Worm (Caenorhabditis elegans) whole organism, L3 larva: ENCODE data around the gene osm-3.

Source experiments
- ZK546.5 ChIP-seq: sonication (generic microtip); optimal IDR thresholded peaks from 2 replicates; lab custom pipeline; 2017; ENCODE audit warnings: missing biosample characterization, missing genetic modification characterization
- aly-2 ChIP-seq: fragments of 150-350 bp; optimal IDR thresholded peaks from 2 replicates; lab custom pipeline; 2014; ENCODE audit warnings: missing biosample characterization, missing genetic modification characterization
- ama-1 ChIP-seq: fragments of 150-350 bp; optimal IDR thresholded peaks from 2 replicates; lab custom pipeline; 2018
- ceh-16 ChIP-seq: sonication (generic microtip); optimal IDR thresholded peaks from 2 replicates; lab custom pipeline; 2017; ENCODE audit warnings: missing biosample characterization, missing genetic modification characterization
- ceh-28 ChIP-seq: fragments of 150-350 bp; optimal IDR thresholded peaks from 2 replicates; lab custom pipeline; 2014; ENCODE audit warnings: missing biosample characterization, missing genetic modification reagents, missing genetic modification characterization
- daf-12 ChIP-seq: fragments of 150-350 bp; optimal IDR thresholded peaks from 2 replicates; lab custom pipeline; 2014; ENCODE audit warnings: missing biosample characterization, missing genetic modification reagents, missing genetic modification characterization
- egl-27 ChIP-seq: sonication (generic microtip); optimal IDR thresholded peaks from 4 replicates; lab custom pipeline; 2017; ENCODE audit warnings: missing biosample characterization, missing genetic modification reagents, missing genetic modification characterization
- elt-1 ChIP-seq: fragments of 150-350 bp; optimal IDR thresholded peaks from 2 replicates; lab custom pipeline; 2014; ENCODE audit warnings: missing biosample characterization, missing genetic modification characterization
- elt-2 ChIP-seq: sonication (generic microtip); optimal IDR thresholded peaks from 2 replicates; lab custom pipeline; 2016; ENCODE audit warnings: missing genetic modification reagents, mild to moderate bottlenecking, missing genetic modification characterization, missing compliant biosample characterization
- elt-3 ChIP-seq, 3 experiments: fragments of 150-350 bp in 1 of 3; sonication (generic microtip) in 2 of 3; optimal IDR thresholded peaks; 2 replicates in 2 of 3; 4 replicates in 1 of 3; lab custom pipeline; 2014 to 2017; ENCODE audit warnings: missing biosample characterization in 3 of 3, missing genetic modification characterization in 3 of 3
- eor-1 ChIP-seq, 2 experiments: fragments of 150-350 bp; optimal IDR thresholded peaks; 2 replicates each; lab custom pipeline; 2014 to 2018; ENCODE audit warnings: missing biosample characterization in 2 of 2, missing genetic modification characterization in 2 of 2
- fkh-10 ChIP-seq: sonication (generic microtip); optimal IDR thresholded peaks from 2 replicates; lab custom pipeline; 2017; ENCODE audit warnings: missing biosample characterization, missing genetic modification reagents, missing genetic modification characterization
- hmg-11 ChIP-seq: sonication (generic microtip); optimal IDR thresholded peaks from 2 replicates; lab custom pipeline; 2016; ENCODE audit warnings: missing genetic modification characterization, missing compliant biosample characterization
- jun-1 ChIP-seq: fragments of 150-350 bp; optimal IDR thresholded peaks from 2 replicates; lab custom pipeline; 2014; ENCODE audit warnings: missing biosample characterization, missing genetic modification reagents, missing genetic modification characterization
- lin-15B ChIP-seq: fragments of 150-350 bp; optimal IDR thresholded peaks from 2 replicates; lab custom pipeline; 2014; ENCODE audit warnings: missing biosample characterization, missing genetic modification characterization
- lin-39 ChIP-seq: fragments of 150-350 bp; optimal IDR thresholded peaks from 2 replicates; lab custom pipeline; 2018; ENCODE audit warnings: missing biosample characterization, missing genetic modification reagents, missing genetic modification characterization
- mml-1 ChIP-seq: fragments of 150-350 bp; sonication (generic microtip); optimal IDR thresholded peaks from 3 replicates; lab custom pipeline; 2014; ENCODE audit warnings: missing biosample characterization, missing genetic modification characterization
- nhr-11 ChIP-seq: fragments of 150-350 bp; optimal IDR thresholded peaks from 2 replicates; lab custom pipeline; 2014; ENCODE audit warnings: missing biosample characterization, missing genetic modification characterization
- nhr-12 ChIP-seq: fragments of 150-350 bp; optimal IDR thresholded peaks from 2 replicates; lab custom pipeline; 2014; ENCODE audit warnings: missing biosample characterization, missing genetic modification characterization
- nhr-23 ChIP-seq: fragments of 150-350 bp; optimal IDR thresholded peaks from 2 replicates; lab custom pipeline; 2014; ENCODE audit warnings: missing biosample characterization, missing genetic modification reagents, missing genetic modification characterization
- nhr-25 ChIP-seq: sonication (generic microtip); optimal IDR thresholded peaks from 2 replicates; lab custom pipeline; 2017; ENCODE audit warnings: missing biosample characterization, missing genetic modification characterization
- nhr-43 ChIP-seq: sonication (generic microtip); optimal IDR thresholded peaks from 2 replicates; lab custom pipeline; 2016; ENCODE audit warnings: mild to moderate bottlenecking, missing genetic modification characterization, missing compliant biosample characterization; ENCODE audit not compliant: poor library complexity, severe bottlenecking
- nhr-67 ChIP-seq: fragments of 150-350 bp; optimal IDR thresholded peaks from 2 replicates; lab custom pipeline; 2014; ENCODE audit warnings: missing biosample characterization, missing genetic modification characterization
- nhr-76 ChIP-seq: fragments of 150-350 bp; sonication (generic microtip); optimal IDR thresholded peaks from 5 replicates; lab custom pipeline; 2014; ENCODE audit warnings: missing biosample characterization, missing genetic modification characterization
- pha-4 ChIP-seq: fragments of 150-350 bp; optimal IDR thresholded peaks from 2 replicates; lab custom pipeline; 2014; ENCODE audit warnings: missing biosample characterization, missing genetic modification reagents, missing genetic modification characterization
- sea-2 ChIP-seq: fragments of 150-350 bp; sonication (generic microtip); optimal IDR thresholded peaks from 4 replicates; lab custom pipeline; 2014; ENCODE audit warnings: missing biosample characterization, missing genetic modification reagents, missing genetic modification characterization
- skn-1 ChIP-seq: fragments of 150-350 bp; optimal IDR thresholded peaks from 2 replicates; lab custom pipeline; 2014; ENCODE audit warnings: missing biosample characterization, missing genetic modification characterization
- snpc-4 ChIP-seq: fragments of 150-350 bp; optimal IDR thresholded peaks from 2 replicates; lab custom pipeline; 2014; ENCODE audit warnings: missing biosample characterization, missing genetic modification characterization
- unc-39 ChIP-seq: sonication (generic microtip); optimal IDR thresholded peaks from 4 replicates; lab custom pipeline; 2017; ENCODE audit warnings: missing biosample characterization, missing genetic modification characterization
- zag-1 ChIP-seq: fragments of 150-350 bp; optimal IDR thresholded peaks from 2 replicates; lab custom pipeline; 2014; ENCODE audit warnings: missing biosample characterization, missing genetic modification characterization
- ztf-11 ChIP-seq: fragments of 150-350 bp; optimal IDR thresholded peaks from 2 replicates; lab custom pipeline; 2014; ENCODE audit warnings: missing biosample characterization, missing genetic modification characterization

The osm-3 gene

DNA sequence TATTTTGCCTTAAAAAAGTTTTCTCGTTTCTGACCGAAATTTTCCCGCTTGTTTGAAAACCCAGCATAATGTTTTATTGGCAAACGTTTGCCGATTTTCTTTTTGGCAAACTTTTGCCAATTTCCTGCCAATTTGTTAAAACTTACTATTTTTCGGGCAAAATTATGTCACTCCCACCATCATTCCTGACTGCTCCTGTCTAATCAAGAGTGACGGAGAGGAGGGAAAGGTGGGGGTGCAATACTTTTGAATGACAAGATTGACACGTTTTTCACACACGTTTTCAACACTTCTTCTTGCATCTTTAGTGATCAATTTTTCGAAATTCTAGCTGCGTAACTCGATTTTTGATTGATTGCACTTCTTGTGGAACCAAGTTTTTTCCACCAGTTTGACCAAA, 19.3 kb downstream of the osm-3 start:
- TF ChIP-seq snpc-4 (tag; lab: Kevin White, UChicago) (no peak), eor-1 (tag; optimal IDR thresholded peaks at IDR 0.05; lab: Kevin White, UChicago) (no peak), zag-1 (tag; lab: Kevin White, UChicago) (no peak), lin-15B (tag; lab: Kevin White, UChicago) (no peak), jun-1 (tag; lab: Kevin White, UChicago) (no peak), daf-12 (tag; lab: Kevin White, UChicago) (no peak)

DNA sequence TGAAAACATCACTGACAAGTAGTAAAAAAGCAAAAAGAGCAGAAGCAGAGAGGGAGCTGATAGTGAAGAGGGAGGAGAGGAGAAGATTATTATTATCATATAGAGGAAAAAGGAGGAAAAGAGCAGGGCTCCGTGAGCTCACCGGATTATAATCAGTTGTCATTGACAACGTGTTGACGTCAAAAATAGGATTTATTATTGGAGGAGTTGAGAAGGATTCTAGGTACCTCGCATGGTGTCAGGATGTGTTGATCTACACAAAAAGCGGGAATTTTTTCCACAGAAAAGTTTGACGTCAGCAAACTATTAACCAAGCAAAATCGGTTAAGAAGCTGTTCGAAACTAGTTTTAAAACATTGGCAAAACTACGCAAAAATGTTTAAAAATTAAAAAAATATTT, 26.7 kb downstream of the osm-3 start:
- TF ChIP-seq snpc-4 (tag; lab: Kevin White, UChicago) (no peak), ceh-28 (tag; lab: Kevin White, UChicago) (no peak), sea-2 (no peak), ZK546.5 (tag; lab: Kevin White, UChicago) (no peak), nhr-67 (no peak), hmg-11 (tag; lab: Kevin White, UChicago) (no peak), nhr-43 (tag; lab: Kevin White, UChicago) (no peak), ama-1 (lab: Kevin White, UChicago) (no peak)
- TF ChIP-seq, all 47 proteins: peak for 0

DNA sequence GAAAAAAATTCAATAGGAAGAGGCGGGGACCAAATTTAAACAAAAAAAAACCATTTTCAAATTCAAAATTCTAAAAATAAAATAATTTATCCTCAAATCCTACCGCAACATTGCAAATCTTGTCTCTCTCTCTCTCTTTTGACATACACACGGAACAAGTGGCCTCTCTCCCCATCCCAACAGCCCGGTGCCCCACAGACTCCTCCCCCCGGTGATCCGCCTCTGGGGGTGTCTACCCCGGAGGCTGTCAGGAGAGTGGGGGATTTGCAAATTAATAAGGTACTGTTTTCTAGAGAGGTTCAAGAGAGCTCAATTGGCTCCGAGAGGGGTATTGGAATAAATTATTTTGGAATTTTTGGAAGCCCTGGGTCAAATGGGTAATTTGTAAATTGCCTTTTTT, 33.1 kb downstream of the osm-3 start:
- no peak for TF ChIP-seq jun-1 (tag; lab: Kevin White, UChicago)
- no peak for TF ChIP-seq elt-3 (tag; optimal IDR thresholded peaks at IDR 0.05; lab: Kevin White, UChicago)
- no peak for TF ChIP-seq ama-1 (lab: Kevin White, UChicago)
- no peak for TF ChIP-seq skn-1 (tag; lab: Kevin White, UChicago)
- no peak for TF ChIP-seq daf-12 (tag; lab: Kevin White, UChicago)

- no peak for TF ChIP-seq snpc-4 (tag; lab: Kevin White, UChicago)
- TF ChIP-seq eor-1 (tag; optimal IDR thresholded peaks at IDR 0.05; lab: Kevin White, UChicago) = no peak
- no peak for TF ChIP-seq sea-2
- TF ChIP-seq ceh-28 (tag; lab: Kevin White, UChicago) = no peak
- no peak for TF ChIP-seq elt-3 (tag; optimal IDR thresholded peaks at IDR 0.05; lab: Kevin White, UChicago)
- no peak for TF ChIP-seq unc-39 (tag; lab: Kevin White, UChicago)
- TF ChIP-seq nhr-25 (tag; lab: Kevin White, UChicago) = no peak
- no peak for TF ChIP-seq pha-4
- TF ChIP-seq hmg-11 (tag; lab: Kevin White, UChicago) = no peak
- no peak for TF ChIP-seq fkh-10 (GFP tag; lab: Kevin White, UChicago)
- TF ChIP-seq nhr-23 (tag; lab: Kevin White, UChicago) = no peak
- no peak for TF ChIP-seq ceh-16 (tag; lab: Kevin White, UChicago)
- TF ChIP-seq, all 47 proteins: peak for 0
These were observed 34.3 kb downstream of the osm-3 start, which contains the start of gene vab-2 for ce11 chrIV:3766589-3766988. Gene vab-2 (minus strand): TSS chrIV:3766826.

- no peak for TF ChIP-seq nhr-25 (tag; lab: Kevin White, UChicago)
- TF ChIP-seq fkh-10 (GFP tag; lab: Kevin White, UChicago) = no peak
- no peak for TF ChIP-seq aly-2 (tag; lab: Kevin White, UChicago)
- no peak for TF ChIP-seq unc-39 (tag; lab: Kevin White, UChicago)
- TF ChIP-seq nhr-12 (tag; lab: Kevin White, UChicago) = no peak
- no peak for TF ChIP-seq elt-2 (tag; lab: Kevin White, UChicago)
- TF ChIP-seq snpc-4 (tag; lab: Kevin White, UChicago) = no peak
- no peak for TF ChIP-seq elt-3 (tag; optimal IDR thresholded peaks at IDR 0.05; lab: Kevin White, UChicago)
- no peak for TF ChIP-seq nhr-76 (tag; lab: Kevin White, UChicago)
- TF ChIP-seq pha-4 = no peak
These were observed 35.4 kb downstream of the osm-3 start for ce11 chrIV:3765457-3765856.

- TF ChIP-seq ztf-11 (no peak), pha-4 (no peak), egl-27 (no peak)
- TF ChIP-seq, all 47 proteins: peak for 0
These were observed 36.8 kb downstream of the osm-3 start for ce11 chrIV:3764012-3764549.

- TF ChIP-seq nhr-11 (tag; lab: Kevin White, UChicago) (no peak), lin-15B (tag; lab: Kevin White, UChicago) (no peak), lin-39 (tag; lab: Kevin White, UChicago) (no peak), mml-1 (tag; lab: Kevin White, UChicago) (no peak), aly-2 (tag; lab: Kevin White, UChicago) (no peak), daf-12 (tag; lab: Kevin White, UChicago) (no peak), fkh-10 (GFP tag; lab: Kevin White, UChicago) (no peak), nhr-76 (tag; lab: Kevin White, UChicago) (no peak), elt-1 (no peak)
These were observed 41.0 kb downstream of the osm-3 start for ce11 chrIV:3759823-3760222.
